Fruit fly (Drosophila melanogaster) whole organism, embryonic: Measurements from ENCODE around the gene Atat.

Experiments
- Awh ChIP-seq: fragments of 200-800 bp; sonication (Bioruptor generic); IDR thresholded peaks from 2 replicates; pipeline ENCODE4, ENCODE4 v1.3.6; 2022; ENCODE audit warnings: missing biosample characterization, missing genetic modification characterization
- CG1024 ChIP-seq: fragments of 200-800 bp; sonication (Bioruptor generic); IDR thresholded peaks from 2 replicates; pipeline ENCODE4 v1.3.6; 2022; ENCODE audit warnings: missing biosample characterization, missing genetic modification characterization
- CG10274 ChIP-seq: fragments of 200-800 bp; sonication (Bioruptor generic); optimal IDR thresholded peaks from 3 replicates; lab custom pipeline; 2017; ENCODE audit warnings: missing biosample characterization, mild to moderate bottlenecking, missing genetic modification characterization
- CG10654 ChIP-seq: fragments of 200-800 bp; sonication (Bioruptor generic); optimal IDR thresholded peaks from 2 replicates; lab custom pipeline; 2016; ENCODE audit warnings: missing biosample characterization, missing genetic modification characterization
- CG12299 ChIP-seq: fragments of 200-800 bp; sonication (Bioruptor generic); optimal IDR thresholded peaks from 2 replicates; lab custom pipeline; 2018; ENCODE audit warnings: missing biosample characterization, mild to moderate bottlenecking, missing genetic modification characterization
- CG14965 ChIP-seq: fragments of 200-800 bp; sonication (Bioruptor generic); optimal IDR thresholded peaks from 2 replicates; lab custom pipeline; 2016; ENCODE audit warnings: missing biosample characterization, missing genetic modification characterization, borderline replicate concordance
- CG1603 ChIP-seq: fragments of 200-800 bp; sonication (Bioruptor generic); optimal IDR thresholded peaks from 2 replicates; lab custom pipeline; 2019; ENCODE audit warnings: missing biosample characterization, mild to moderate bottlenecking, missing genetic modification characterization, moderate library complexity
- CG18619 ChIP-seq: fragments of 200-800 bp; sonication (Bioruptor generic); optimal IDR thresholded peaks from 3 replicates; lab custom pipeline; 2017; ENCODE audit warnings: missing biosample characterization, mild to moderate bottlenecking, missing genetic modification characterization
- CG31388 ChIP-seq: fragments of 200-800 bp; sonication (Bioruptor generic); optimal IDR thresholded peaks from 2 replicates; lab custom pipeline; 2016; ENCODE audit warnings: missing biosample characterization, missing genetic modification characterization
- CG32532 ChIP-seq: fragments of 200-800 bp; sonication (Bioruptor generic); IDR thresholded peaks from 2 replicates; pipeline ENCODE4 v1.3.6; 2022; ENCODE audit warnings: missing biosample characterization, missing genetic modification characterization
- CG32767 ChIP-seq: fragments of 200-800 bp; sonication (Bioruptor generic); IDR thresholded peaks from 2 replicates; pipeline ENCODE4 v1.3.6; 2022; ENCODE audit warnings: missing biosample characterization, missing genetic modification characterization
- CG42726 ChIP-seq: fragments of 200-800 bp; sonication (Bioruptor generic); IDR thresholded peaks from 2 replicates; pipeline ENCODE4 v1.3.6; 2022; ENCODE audit warnings: missing biosample characterization, missing genetic modification characterization; ENCODE audit not compliant: partially characterized antibody
- CG4424 ChIP-seq: fragments of 200-800 bp; sonication (Bioruptor generic); optimal IDR thresholded peaks from 3 replicates; lab custom pipeline; 2016; ENCODE audit warnings: missing biosample characterization, missing genetic modification characterization
- CG4820 ChIP-seq: fragments of 200-800 bp; sonication (Bioruptor generic); optimal IDR thresholded peaks from 3 replicates; lab custom pipeline; 2016; ENCODE audit warnings: missing biosample characterization, missing genetic modification characterization
- CG7839 ChIP-seq: fragments of 200-800 bp; sonication (Bioruptor generic); optimal IDR thresholded peaks from 3 replicates; lab custom pipeline; 2018; ENCODE audit warnings: missing biosample characterization, mild to moderate bottlenecking, missing genetic modification characterization, moderate library complexity
- CG8290 ChIP-seq, 3 experiments: fragments of 200-800 bp; sonication (Bioruptor generic); optimal IDR thresholded peaks; 2 replicates each; lab custom pipeline; 2016 to 2019; ENCODE audit warnings: missing biosample characterization in 3 of 3, missing genetic modification characterization in 3 of 3, mild to moderate bottlenecking in 2 of 3, moderate library complexity in 1 of 3
- CG8478 ChIP-seq: fragments of >200 bp; optimal IDR thresholded peaks from 2 replicates; lab custom pipeline; 2018
- CG8924 ChIP-seq: fragments of 200-800 bp; optimal IDR thresholded peaks from 3 replicates; lab custom pipeline; 2019; ENCODE audit warnings: missing biosample characterization, mild to moderate bottlenecking, missing genetic modification characterization, moderate library complexity
- CG9215 ChIP-seq: fragments of 200-800 bp; sonication (Bioruptor generic); IDR thresholded peaks from 2 replicates; pipeline ENCODE4 v1.3.6; 2022; ENCODE audit warnings: missing biosample characterization, missing genetic modification characterization
- ERR ChIP-seq: fragments of 200-800 bp; sonication (Bioruptor generic); optimal IDR thresholded peaks from 2 replicates; lab custom pipeline; 2016; ENCODE audit warnings: missing biosample characterization, missing genetic modification characterization
- HHEX ChIP-seq: fragments of 200-800 bp; sonication (Bioruptor generic); optimal IDR thresholded peaks from 3 replicates; lab custom pipeline; 2017; ENCODE audit warnings: missing biosample characterization, mild to moderate bottlenecking, missing genetic modification characterization, missing genetic modification reagents
- HLH54F ChIP-seq: fragments of 200-800 bp; sonication (Bioruptor generic); optimal IDR thresholded peaks from 3 replicates; lab custom pipeline; 2016; ENCODE audit warnings: missing biosample characterization, missing genetic modification characterization
- Hr51 ChIP-seq, 2 experiments: fragments of 200-800 bp; sonication (Bioruptor generic); optimal IDR thresholded peaks; 2 replicates in 1 of 2; 3 replicates in 1 of 2; lab custom pipeline; 2016 to 2018; ENCODE audit warnings: missing biosample characterization in 2 of 2, missing genetic modification characterization in 2 of 2, mild to moderate bottlenecking in 1 of 2, moderate library complexity in 1 of 2
- Mrtf ChIP-seq: fragments of 200-800 bp; sonication (Bioruptor generic); IDR thresholded peaks from 3 replicates; pipeline ENCODE4 v1.3.6; 2022; ENCODE audit warnings: missing biosample characterization, missing genetic modification characterization
- Oli ChIP-seq: fragments of 200-800 bp; sonication (Bioruptor generic); optimal IDR thresholded peaks from 2 replicates; lab custom pipeline; 2018; ENCODE audit warnings: missing biosample characterization, mild to moderate bottlenecking, missing genetic modification characterization, moderate library complexity
- Opbp ChIP-seq: fragments of 200-800 bp; sonication (Bioruptor generic); IDR thresholded peaks from 3 replicates; pipeline ENCODE4 v1.3.6; 2022; ENCODE audit warnings: missing biosample characterization, missing genetic modification characterization; ENCODE audit not compliant: partially characterized antibody
- Poxn ChIP-seq: fragments of 200-800 bp; sonication (Bioruptor generic); IDR thresholded peaks from 2 replicates; pipeline ENCODE4 v1.3.6; 2022; ENCODE audit warnings: missing biosample characterization, missing genetic modification characterization
- Side ChIP-seq: fragments of 200-800 bp; sonication (Bioruptor generic); optimal IDR thresholded peaks from 2 replicates; lab custom pipeline; 2016; ENCODE audit warnings: missing biosample characterization, missing genetic modification characterization
- Vsx1 ChIP-seq: fragments of 200-800 bp; sonication (Bioruptor generic); optimal IDR thresholded peaks from 2 replicates; lab custom pipeline; 2017; ENCODE audit warnings: missing biosample characterization, mild to moderate bottlenecking, missing genetic modification characterization, missing genetic modification reagents
- bigmax ChIP-seq: fragments of 200-800 bp; sonication (Bioruptor generic); optimal IDR thresholded peaks from 2 replicates; lab custom pipeline; 2018; ENCODE audit warnings: missing biosample characterization, mild to moderate bottlenecking, missing genetic modification characterization
- bsh ChIP-seq, 2 experiments: fragments of 200-800 bp; sonication (Bioruptor generic); optimal IDR thresholded peaks; 2 replicates each; lab custom pipeline; 2017 to 2018; ENCODE audit warnings: mild to moderate bottlenecking in 2 of 2, missing biosample characterization in 2 of 2, missing genetic modification characterization in 2 of 2, moderate library complexity in 1 of 2
- ci ChIP-seq: fragments of 200-800 bp; sonication (Bioruptor generic); IDR thresholded peaks from 3 replicates; pipeline ENCODE4 v1.3.6; 2022; ENCODE audit warnings: missing biosample characterization, missing genetic modification characterization
- crol ChIP-seq: fragments of 200-800 bp; sonication (Bioruptor generic); IDR thresholded peaks from 2 replicates; pipeline ENCODE4 v1.3.6; 2022; ENCODE audit warnings: missing biosample characterization, missing genetic modification characterization
- dati ChIP-seq: fragments of 200-800 bp; sonication (Bioruptor generic); IDR thresholded peaks from 2 replicates; pipeline ENCODE4 v1.3.6; 2022; ENCODE audit warnings: missing biosample characterization, missing genetic modification characterization
- dimm ChIP-seq: fragments of 200-800 bp; sonication (Bioruptor generic); IDR thresholded peaks from 2 replicates; pipeline ENCODE4 v1.3.6; 2022; ENCODE audit warnings: missing biosample characterization, missing genetic modification characterization
- emc ChIP-seq: fragments of 200-800 bp; sonication (Bioruptor generic); optimal IDR thresholded peaks from 2 replicates; lab custom pipeline; 2016; ENCODE audit warnings: missing biosample characterization, missing genetic modification characterization
- fd102C ChIP-seq: fragments of 200-800 bp; sonication (Bioruptor generic); optimal IDR thresholded peaks from 2 replicates; lab custom pipeline; 2018; ENCODE audit warnings: missing biosample characterization, mild to moderate bottlenecking, missing genetic modification characterization, moderate library complexity
- fru ChIP-seq: fragments of >200 bp; optimal IDR thresholded peaks from 2 replicates; lab custom pipeline; 2017
- gem ChIP-seq: fragments of 200-800 bp; sonication (Bioruptor generic); optimal IDR thresholded peaks from 2 replicates; lab custom pipeline; 2019; ENCODE audit warnings: missing biosample characterization, mild to moderate bottlenecking, missing genetic modification characterization, moderate library complexity
- hb ChIP-seq: fragments of 200-800 bp; sonication (Bioruptor generic); IDR thresholded peaks from 3 replicates; pipeline ENCODE4 v1.3.6; 2022; ENCODE audit warnings: missing biosample characterization, missing genetic modification characterization; ENCODE audit not compliant: partially characterized antibody
- insv ChIP-seq, 2 experiments: fragments of 200-800 bp; sonication (Bioruptor generic); optimal IDR thresholded peaks; 3 replicates each; lab custom pipeline; 2016 to 2018; ENCODE audit warnings: missing biosample characterization in 2 of 2, missing genetic modification characterization in 2 of 2
- maf-S ChIP-seq: fragments of 200-800 bp; sonication (Bioruptor generic); optimal IDR thresholded peaks from 2 replicates; lab custom pipeline; 2016; ENCODE audit warnings: missing biosample characterization, missing genetic modification characterization
- oc ChIP-seq: fragments of 200-800 bp; sonication (Bioruptor generic); optimal IDR thresholded peaks from 2 replicates; lab custom pipeline; 2018; ENCODE audit warnings: missing biosample characterization, mild to moderate bottlenecking, missing genetic modification characterization, moderate library complexity
- otp ChIP-seq: fragments of 200-800 bp; sonication (Bioruptor generic); IDR thresholded peaks from 3 replicates; pipeline ENCODE4, ENCODE4 v1.3.6; 2022; ENCODE audit warnings: missing biosample characterization, missing genetic modification characterization
- pho ChIP-seq: fragments of 200-800 bp; sonication (Bioruptor generic); optimal IDR thresholded peaks from 2 replicates; lab custom pipeline; 2016; ENCODE audit warnings: missing biosample characterization, missing genetic modification characterization
- phol ChIP-seq: fragments of 200-800 bp; sonication (Bioruptor generic); optimal IDR thresholded peaks from 3 replicates; lab custom pipeline; 2018; ENCODE audit warnings: missing biosample characterization, mild to moderate bottlenecking, missing genetic modification characterization, moderate library complexity
- repo ChIP-seq: fragments of 200-800 bp; sonication (Bioruptor generic); optimal IDR thresholded peaks from 2 replicates; lab custom pipeline; 2016; ENCODE audit warnings: missing biosample characterization, missing genetic modification characterization
- slbo ChIP-seq: fragments of 200-800 bp; sonication (Bioruptor generic); IDR thresholded peaks from 2 replicates; pipeline ENCODE4 v1.3.6; 2022; ENCODE audit warnings: missing biosample characterization, missing genetic modification characterization
- tap ChIP-seq: fragments of 200-800 bp; optimal IDR thresholded peaks from 3 replicates; lab custom pipeline; 2019; ENCODE audit warnings: missing biosample characterization, mild to moderate bottlenecking, missing genetic modification characterization, moderate library complexity
- unpg ChIP-seq: fragments of 200-800 bp; sonication (Bioruptor generic); optimal IDR thresholded peaks from 3 replicates; lab custom pipeline; 2018; ENCODE audit warnings: missing biosample characterization, mild to moderate bottlenecking, missing genetic modification characterization, moderate library complexity

Gene Atat

dm6 chr3L:9398435-9398981, 28.1 kb downstream of the Atat start (continued):
- TF ChIP-seq HLH54F = no peak
- no peak for TF ChIP-seq CG8478 (lab: Kevin White, UChicago)
- TF ChIP-seq CG1603 (tag; lab: Kevin White, UChicago) = peak; percentile 35
- no peak for TF ChIP-seq tap (tag; lab: Kevin White, UChicago)
- peak; percentile 37 for TF ChIP-seq CG32532 (GFP tag; lab: Robert Waterston, UW)
- no peak for TF ChIP-seq CG8924
- TF ChIP-seq CG10654 (GFP tag; lab: Kevin White, UChicago) = peak; percentile 1
- TF ChIP-seq slbo (GFP tag; lab: Robert Waterston, UW) = 0 out of 2 replicates have a peak, but pooled peaks have one; percentile 20
- peak; percentile 35 for TF ChIP-seq CG10274 (GFP tag; lab: Kevin White, UChicago)
- peak; percentile 25 for TF ChIP-seq CG4424 (GFP tag; lab: Kevin White, UChicago)
- peak; percentile 12 for TF ChIP-seq CG4820
- TF ChIP-seq gem = peak; percentile 24
- TF ChIP-seq CG32767 = no peak
- TF ChIP-seq CG12299 (tag; lab: Kevin White, UChicago) = no peak
- TF ChIP-seq Mrtf (GFP tag; lab: Robert Waterston, UW) = no peak
- TF ChIP-seq Opbp (GFP tag; lab: Robert Waterston, UW) = 0 out of 3 replicates have a peak, but pooled peaks have one; percentile 13
- TF ChIP-seq dati (GFP tag; lab: Robert Waterston, UW) = no peak
- no peak for TF ChIP-seq dimm (GFP tag; lab: Robert Waterston, UW)
- no peak for TF ChIP-seq fd102C (GFP tag; lab: Kevin White, UChicago)
- TF ChIP-seq Poxn (GFP tag; lab: Robert Waterston, UW) = no peak
- TF ChIP-seq Awh (GFP tag; lab: Robert Waterston, UW) = no peak
- TF ChIP-seq CG14965 (GFP tag; lab: Kevin White, UChicago) = no peak
- TF ChIP-seq bsh (GFP tag; optimal IDR thresholded peaks at IDR 0.05; lab: Kevin White, UChicago) = no peak
- TF ChIP-seq crol (GFP tag; lab: Robert Waterston, UW) = peak; percentile 69
- TF ChIP-seq otp (GFP tag; lab: Robert Waterston, UW) = 0 out of 3 replicates have a peak, but pooled peaks have one; percentile 38
- TF ChIP-seq CG31388 (GFP tag; lab: Kevin White, UChicago) = no peak
- no peak for TF ChIP-seq pho (GFP tag; lab: Kevin White, UChicago)
- TF ChIP-seq CG18619 (GFP tag; lab: Kevin White, UChicago) = no peak
- TF ChIP-seq maf-S (GFP tag; lab: Kevin White, UChicago) = no peak
- TF ChIP-seq hb (GFP tag; lab: Robert Waterston, UW) = no peak
- no peak for TF ChIP-seq emc (GFP tag; lab: Kevin White, UChicago)
- TF ChIP-seq CG9215 (GFP tag; lab: Robert Waterston, UW) = no peak
- TF ChIP-seq CG7839 (tag; lab: Kevin White, UChicago) = peak; percentile 13
- peak; percentile 23; the same call in 1 of the 2 replicates for TF ChIP-seq CG1024
- no peak for TF ChIP-seq CG8290 (GFP tag; optimal IDR thresholded peaks at IDR 0.05; lab: Kevin White, UChicago)
- peak in 1 of 2 experiments; percentile 25 for TF ChIP-seq CG8290 (tag; optimal IDR thresholded peaks at IDR 0.05; lab: Kevin White, UChicago)
- TF ChIP-seq fru = no peak
- TF ChIP-seq ERR (GFP tag; lab: Kevin White, UChicago) = no peak
- no peak for TF ChIP-seq unpg (GFP tag; lab: Kevin White, UChicago)
- no peak for TF ChIP-seq oc (tag; lab: Kevin White, UChicago)
- no peak for TF ChIP-seq CG42726 (GFP tag; lab: Robert Waterston, UW)
- TF ChIP-seq Side (GFP tag; lab: Kevin White, UChicago) = no peak
- TF ChIP-seq bigmax (GFP tag; lab: Kevin White, UChicago) = no peak
- peak; percentile 54; the same call in 2 of the 3 replicates for TF ChIP-seq ci (GFP tag; lab: Robert Waterston, UW)
- TF ChIP-seq insv (GFP tag; optimal IDR thresholded peaks at IDR 0.05; lab: Kevin White, UChicago) = no peak
- peak; percentile 4 for TF ChIP-seq phol (tag; lab: Kevin White, UChicago)
- TF ChIP-seq Oli (tag; lab: Kevin White, UChicago) = no peak
- no peak for TF ChIP-seq Vsx1
- TF ChIP-seq Hr51 (GFP tag; optimal IDR thresholded peaks at IDR 0.05; lab: Kevin White, UChicago) = no peak
- peak; percentile 16 for TF ChIP-seq HHEX (GFP tag; lab: Kevin White, UChicago)
- TF ChIP-seq repo = no peak
